Fruit fly (Drosophila melanogaster): Measurements from ENCODE around the gene CG46304.
A peak's percentile ranks its signal among the peaks of the same experiment; 100 is the strongest.

The CG46304 gene

DNA sequence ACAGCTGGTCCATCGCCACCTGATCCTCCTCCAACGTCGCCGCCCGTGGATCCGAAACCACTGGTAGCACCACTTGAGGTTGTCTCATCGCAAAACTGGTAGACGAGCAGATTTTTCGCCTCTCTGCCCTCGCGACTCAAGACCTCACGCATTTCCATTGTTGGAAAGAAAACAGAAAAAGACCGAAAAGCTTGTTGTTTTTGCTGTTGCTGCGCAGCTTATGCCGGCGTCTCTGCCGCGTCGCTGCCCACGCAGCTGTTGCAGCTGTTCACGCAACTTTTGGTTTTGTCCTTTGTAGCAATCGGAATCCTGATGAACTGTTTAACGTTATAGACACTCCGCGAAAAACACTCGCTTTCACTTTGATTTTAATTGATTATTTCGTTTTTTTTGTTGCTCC, 2.8 kb upstream of the CG46304 start:
- TF ChIP-seq CG6808 (GFP tag; optimal IDR thresholded peaks at IDR 0.05): peak; percentile 43
- peak; percentile 42 for TF ChIP-seq Eip78C (GFP tag)
- no peak for TF ChIP-seq dac (GFP tag; optimal IDR thresholded peaks at IDR 0.05)
- peak; percentile 38 for TF ChIP-seq CG6854 (GFP tag; optimal IDR thresholded peaks at IDR 0.05)
- peak; percentile 46 for TF ChIP-seq dsx (GFP tag; optimal IDR thresholded peaks at IDR 0.05; ENCODE audit: poor library complexity, severe bottlenecking)
- TF ChIP-seq ss (GFP tag; optimal IDR thresholded peaks at IDR 0.05): peak; percentile 68 to 69

DNA sequence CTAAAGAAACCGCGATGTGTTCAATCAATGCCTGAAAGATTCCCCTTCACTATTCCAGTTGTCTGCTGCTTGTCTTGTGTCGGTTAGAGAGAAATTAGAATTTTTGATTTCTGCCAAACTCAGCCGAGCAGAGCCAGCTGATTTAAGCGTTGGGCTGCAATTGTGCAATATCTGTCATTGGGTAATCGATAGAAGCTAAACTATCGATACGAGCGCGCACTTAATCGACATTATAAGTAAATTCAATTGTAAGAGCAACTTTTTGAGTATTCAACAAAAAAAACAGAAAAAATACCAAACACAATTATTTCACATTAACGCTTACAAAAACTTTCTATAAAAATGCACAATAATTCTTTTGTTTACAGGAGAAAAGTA, 2.3 kb upstream of the CG46304 start, which contains the start of gene ssp3:
Gene ssp3 (minus strand): TSS at position 164 of the 378 bp plus-strand sequence.
- no peak for TF ChIP-seq CG31627 (GFP tag; optimal IDR thresholded peaks at IDR 0.05)
- no peak for TF ChIP-seq pdm3 (GFP tag; optimal IDR thresholded peaks at IDR 0.05)
- no peak for TF ChIP-seq eg (GFP tag; IDR thresholded peaks at IDR 0.05)
- TF ChIP-seq CG10631 (GFP tag; optimal IDR thresholded peaks at IDR 0.05): no peak
- no peak for TF ChIP-seq net (GFP tag; optimal IDR thresholded peaks at IDR 0.05)
- TF ChIP-seq Eip78C (GFP tag): peak; percentile 25
- TF ChIP-seq achi (GFP tag; optimal IDR thresholded peaks at IDR 0.05): peak; percentile 95
- peak; percentile 82 for TF ChIP-seq vri (GFP tag; optimal IDR thresholded peaks at IDR 0.05)
- peak; percentile 18 for TF ChIP-seq Sox14 (GFP tag; optimal IDR thresholded peaks at IDR 0.05)

DNA sequence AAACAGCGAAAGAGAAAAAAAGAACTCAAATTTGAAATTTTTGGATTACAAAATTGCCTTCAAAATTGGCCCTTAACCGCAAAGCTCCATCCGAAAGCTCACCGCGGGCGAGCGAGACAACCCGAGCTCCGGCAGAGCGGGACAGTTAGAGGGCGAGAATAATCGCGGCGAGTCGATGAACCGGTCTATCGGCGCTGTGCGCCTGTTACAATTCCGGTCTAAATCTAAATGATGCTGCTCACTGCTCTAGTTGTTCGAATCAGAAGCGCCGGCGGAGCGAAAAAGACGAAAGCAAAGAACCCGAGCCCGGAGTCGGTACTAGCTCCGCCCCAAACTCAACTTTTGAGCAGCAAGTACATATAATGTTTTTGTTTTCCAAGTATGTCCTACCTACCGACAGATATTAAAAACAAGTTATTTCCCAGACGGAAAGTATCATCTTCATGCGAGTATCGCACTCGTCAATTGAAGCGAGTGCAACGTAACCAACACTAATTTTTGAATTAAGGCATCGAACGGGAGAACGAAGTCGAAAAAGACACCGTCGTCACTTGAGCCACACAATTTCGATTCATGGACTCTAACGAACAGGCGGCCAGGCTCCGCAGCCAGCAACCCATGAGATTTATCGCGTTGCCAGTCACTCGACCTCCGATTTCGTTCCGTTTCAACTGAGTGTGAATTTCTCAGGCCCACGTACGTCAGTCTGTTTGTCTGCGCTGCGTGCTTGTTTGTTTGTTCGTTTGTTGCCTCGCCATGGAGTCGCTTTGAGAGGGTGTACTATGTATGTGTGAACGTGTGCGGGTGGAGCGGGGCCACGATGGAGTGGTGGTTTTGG, 1.7 kb upstream of the CG46304 start:
- no peak for TF ChIP-seq Sox102F (GFP tag; optimal IDR thresholded peaks at IDR 0.05)
- TF ChIP-seq Ets96B (tag; optimal IDR thresholded peaks at IDR 0.05): no peak
- TF ChIP-seq CG10669 (GFP tag; optimal IDR thresholded peaks at IDR 0.05): no peak
- no peak for TF ChIP-seq salr (GFP tag; optimal IDR thresholded peaks at IDR 0.05)
- no peak for TF ChIP-seq Sox15 (GFP tag; optimal IDR thresholded peaks at IDR 0.05)
- TF ChIP-seq pdm3 (GFP tag; optimal IDR thresholded peaks at IDR 0.05): no peak
- no peak for TF ChIP-seq CG34406 (GFP tag; optimal IDR thresholded peaks at IDR 0.05)
- TF ChIP-seq svp (GFP tag): peak; percentile 90
- TF ChIP-seq CG8119 (GFP tag; IDR thresholded peaks at IDR 0.05): no peak
- no peak for TF ChIP-seq spab (GFP tag; optimal IDR thresholded peaks at IDR 0.05)
- TF ChIP-seq CG8319 (GFP tag; optimal IDR thresholded peaks at IDR 0.05): no peak
- TF ChIP-seq CG6163 (GFP tag; IDR thresholded peaks at IDR 0.05): no peak
- no peak for TF ChIP-seq CG4318 (GFP tag; optimal IDR thresholded peaks at IDR 0.05)
- no peak for TF ChIP-seq CG9139 (GFP tag; optimal IDR thresholded peaks at IDR 0.05)
- TF ChIP-seq Smox (GFP tag; optimal IDR thresholded peaks at IDR 0.05): no peak
- TF ChIP-seq CG3032 (tag; optimal IDR thresholded peaks at IDR 0.05): no peak
- TF ChIP-seq CG15336 (GFP tag; IDR thresholded peaks at IDR 0.05): no peak
- no peak for TF ChIP-seq CG6792 (GFP tag; optimal IDR thresholded peaks at IDR 0.05)
- TF ChIP-seq achi (GFP tag; optimal IDR thresholded peaks at IDR 0.05): peak; percentile 56
- no peak for TF ChIP-seq dac (GFP tag; optimal IDR thresholded peaks at IDR 0.05)
- TF ChIP-seq CG1621 (tag; optimal IDR thresholded peaks at IDR 0.05): peak; percentile 99
- peak; percentile 66 for TF ChIP-seq Eip93F (GFP tag; optimal IDR thresholded peaks at IDR 0.05)
- no peak for TF ChIP-seq vri (GFP tag; optimal IDR thresholded peaks at IDR 0.05)
- TF ChIP-seq acj6 (GFP tag; optimal IDR thresholded peaks at IDR 0.05): no peak
- no peak for TF ChIP-seq lz (GFP tag; optimal IDR thresholded peaks at IDR 0.05)
- no peak for TF ChIP-seq Ets21C (GFP tag; optimal IDR thresholded peaks at IDR 0.05)
- TF ChIP-seq CG6808 (GFP tag; optimal IDR thresholded peaks at IDR 0.05): peak; percentile 0
- no peak for TF ChIP-seq OdsH (GFP tag; optimal IDR thresholded peaks at IDR 0.05)
- TF ChIP-seq dsx (GFP tag; optimal IDR thresholded peaks at IDR 0.05; ENCODE audit: poor library complexity, severe bottlenecking): peak; percentile 35
- TF ChIP-seq CG6276 (GFP tag; optimal IDR thresholded peaks at IDR 0.05): no peak
- TF ChIP-seq net (GFP tag; optimal IDR thresholded peaks at IDR 0.05): no peak
- TF ChIP-seq Gug (GFP tag; IDR thresholded peaks at IDR 0.05): no peak
- peak; percentile 29 for TF ChIP-seq CG16779 (tag; optimal IDR thresholded peaks at IDR 0.05)
- no peak for TF ChIP-seq CG11294 (GFP tag; IDR thresholded peaks at IDR 0.05)
- no peak for TF ChIP-seq fd85E (GFP tag; optimal IDR thresholded peaks at IDR 0.05)
- no peak for TF ChIP-seq Sox14 (GFP tag; optimal IDR thresholded peaks at IDR 0.05)
- no peak for TF ChIP-seq Lpt (GFP tag; optimal IDR thresholded peaks at IDR 0.05)
- no peak for TF ChIP-seq CG10631 (GFP tag; optimal IDR thresholded peaks at IDR 0.05)
- TF ChIP-seq Eip78C (GFP tag): peak; percentile 68
- TF ChIP-seq Hr39 (GFP tag; optimal IDR thresholded peaks at IDR 0.05): no peak
- no peak for TF ChIP-seq CG7368 (GFP tag; optimal IDR thresholded peaks at IDR 0.05)
